Worm (Caenorhabditis elegans): ENCODE results near the gene C35D10.10.

DNA sequence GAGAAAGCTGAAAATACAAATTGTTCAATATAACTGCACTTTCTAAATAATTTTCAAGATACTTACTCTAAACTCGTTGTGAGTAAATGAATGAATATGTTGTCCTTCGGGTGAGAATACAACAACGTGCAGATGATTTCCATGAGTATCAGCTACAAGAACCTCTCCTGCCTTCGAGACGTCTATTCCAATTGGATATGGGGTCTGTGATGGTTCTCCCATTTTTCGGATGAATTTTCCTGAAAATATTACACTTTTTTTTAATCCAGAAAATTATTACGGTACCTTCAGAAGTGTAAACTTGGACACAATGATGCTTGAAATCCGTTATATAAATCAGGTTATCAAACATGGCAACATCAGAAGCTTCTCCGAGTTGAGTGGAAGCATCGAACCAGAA is 33.7 kb upstream of the C35D10.10 start:
- TF ChIP-seq lsy-2 (tag; optimal IDR thresholded peaks at IDR 0.05): no peak
- no peak for TF ChIP-seq nhr-237 (tag; optimal IDR thresholded peaks at IDR 0.05)
- no peak for TF ChIP-seq ztf-11 (tag; optimal IDR thresholded peaks at IDR 0.05)
- no peak for TF ChIP-seq tbx-2 (tag; optimal IDR thresholded peaks at IDR 0.05)
- no peak for TF ChIP-seq nhr-76 (tag; optimal IDR thresholded peaks at IDR 0.05)
- TF ChIP-seq lin-39 (tag; optimal IDR thresholded peaks at IDR 0.05): no peak
- no peak for TF ChIP-seq alr-1 (tag; optimal IDR thresholded peaks at IDR 0.05; ENCODE audit: borderline replicate concordance)
- TF ChIP-seq ces-1 (GFP tag; optimal IDR thresholded peaks at IDR 0.05): no peak
- TF ChIP-seq snu-23 (GFP tag; optimal IDR thresholded peaks at IDR 0.05): no peak
- TF ChIP-seq nhr-28 (tag; optimal IDR thresholded peaks at IDR 0.05): no peak
- no peak for TF ChIP-seq grh-1 (GFP tag; IDR thresholded peaks at IDR 0.05)

All from whole organism, L1 larva.